Worm (Caenorhabditis elegans): ENCODE measurements around the gene catp-3.

DNA sequence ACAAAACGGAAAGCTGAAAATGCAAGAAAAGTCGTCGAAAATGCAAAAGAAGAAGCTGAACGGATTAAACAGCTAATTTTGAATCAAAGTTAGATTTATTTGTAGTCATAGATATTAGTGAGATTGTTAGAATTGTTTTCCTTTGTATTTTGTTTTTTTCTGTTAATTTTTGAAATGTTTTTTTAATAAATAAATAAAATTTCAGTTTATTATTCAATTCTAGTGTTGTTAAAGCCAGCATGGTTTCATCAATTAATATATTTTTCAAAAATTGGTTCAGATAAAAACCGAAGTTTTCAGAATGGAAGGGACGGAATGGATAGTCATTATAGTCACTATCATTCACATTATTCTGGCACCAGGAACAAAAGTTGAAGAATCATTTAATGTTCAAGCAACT, 41.0 kb upstream of the catp-3 start, which contains the start of gene algn-12:
- TF ChIP-seq nhr-11 (tag; optimal IDR thresholded peaks at IDR 0.05) (no peak), mbf-1 (tag; optimal IDR thresholded peaks at IDR 0.05) (no peak), dmd-4 (tag; optimal IDR thresholded peaks at IDR 0.05) (no peak), lsy-2 (tag; optimal IDR thresholded peaks at IDR 0.05) (no peak), skn-1 (tag; optimal IDR thresholded peaks at IDR 0.05) (no peak), lin-13 (GFP tag; optimal IDR thresholded peaks at IDR 0.05) (no peak), mdl-1 (tag; optimal IDR thresholded peaks at IDR 0.05) (no peak), unc-39 (tag; optimal IDR thresholded peaks at IDR 0.05) (no peak), unc-62 (GFP tag; optimal IDR thresholded peaks at IDR 0.05) (no peak), ztf-4 (tag; optimal IDR thresholded peaks at IDR 0.05) (no peak), zag-1 (tag; optimal IDR thresholded peaks at IDR 0.05) (no peak)

All from whole organism, L2 larva.